Worm (Caenorhabditis elegans): ENCODE measurements around the gene F36A4.5.

F36A4.5 gene

DNA sequence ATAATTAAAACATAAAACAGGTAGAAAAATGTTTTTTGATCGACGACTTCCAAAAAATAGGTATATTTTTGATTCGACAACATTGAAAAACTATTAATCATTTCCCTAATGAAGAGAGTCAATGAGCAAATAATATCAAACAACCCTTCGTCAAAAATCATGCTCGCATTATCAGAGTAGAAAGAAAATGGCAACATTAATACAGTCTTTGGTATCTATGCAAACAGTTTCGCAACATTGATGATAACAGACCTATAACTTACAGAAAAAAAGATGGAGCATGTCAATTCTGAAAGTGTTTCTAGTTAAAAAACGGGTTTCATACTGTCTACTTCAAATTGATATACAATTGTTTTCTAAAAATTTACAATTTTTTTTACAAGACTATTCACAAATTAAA lies 19.7 kb downstream of the F36A4.5 start:
- TF ChIP-seq npax-4 (tag; optimal IDR thresholded peaks at IDR 0.05) (no peak), elt-2 (tag; optimal IDR thresholded peaks at IDR 0.05) (peak; percentile 42)

DNA sequence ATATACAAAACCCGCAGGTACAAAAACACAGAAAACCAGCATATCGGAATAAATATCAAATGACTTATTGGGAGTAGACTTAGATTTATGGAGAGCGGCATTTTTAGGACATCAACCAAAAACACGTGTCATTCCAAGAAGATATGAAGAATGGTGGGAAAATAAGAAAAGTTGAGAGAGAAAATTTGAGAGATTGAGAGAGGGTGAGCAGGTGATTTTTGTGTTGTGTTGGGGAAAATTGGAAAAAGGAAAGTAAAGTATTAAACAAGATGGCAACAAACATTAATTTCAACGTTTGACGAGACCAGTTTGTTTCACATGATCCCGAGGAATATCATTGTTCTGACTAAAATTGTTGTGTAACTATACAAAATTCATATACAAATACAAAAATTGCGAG lies 23.0 kb downstream of the F36A4.5 start, which contains the start of gene srv-4:
Gene srv-4, minus strand, starts transcription at position 101 of the 400 bp plus-strand sequence.
- TF ChIP-seq nfya-1 (tag; optimal IDR thresholded peaks at IDR 0.05), result no peak
- no peak for TF ChIP-seq odd-2 (tag; optimal IDR thresholded peaks at IDR 0.05)
- no peak for TF ChIP-seq dmd-4 (tag; optimal IDR thresholded peaks at IDR 0.05; ENCODE audit: borderline replicate concordance)
- TF ChIP-seq unc-42 (tag; optimal IDR thresholded peaks at IDR 0.05), result no peak
- TF ChIP-seq tbx-2 (tag; optimal IDR thresholded peaks at IDR 0.05), result no peak
- TF ChIP-seq pha-4 (tag; optimal IDR thresholded peaks at IDR 0.05), result no peak
- TF ChIP-seq pax-1 (tag; optimal IDR thresholded peaks at IDR 0.05), result no peak
- no peak for TF ChIP-seq nhr-232 (tag; optimal IDR thresholded peaks at IDR 0.05)
- TF ChIP-seq lin-11 (tag; optimal IDR thresholded peaks at IDR 0.05), result no peak

DNA sequence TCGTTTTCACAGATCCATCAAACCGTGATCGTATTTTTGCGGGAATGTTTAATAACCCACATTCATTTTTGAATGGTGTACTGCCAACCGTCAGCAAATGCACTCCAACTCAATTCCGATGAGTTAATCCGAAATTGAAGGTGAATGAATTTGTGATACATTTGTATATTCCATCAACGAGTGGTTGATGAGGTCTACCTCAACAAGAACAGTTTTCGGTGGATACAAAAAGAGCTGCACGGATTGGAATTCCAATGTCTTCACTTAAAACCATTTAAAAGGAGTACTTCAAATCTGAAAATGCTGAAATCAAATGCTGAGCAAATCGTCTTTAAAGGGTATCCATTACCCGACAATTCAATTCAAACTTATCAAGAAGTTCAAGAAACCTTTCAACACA lies 23.9 kb downstream of the F36A4.5 start, which contains the start of gene F15E6.5:
Gene F15E6.5, plus strand, starts transcription at position 301 of the 400 bp plus-strand sequence.
- no peak for TF ChIP-seq tbx-2 (tag; optimal IDR thresholded peaks at IDR 0.05)
- no peak for TF ChIP-seq lim-6 (tag; optimal IDR thresholded peaks at IDR 0.05)
- no peak for TF ChIP-seq pat-9 (tag; optimal IDR thresholded peaks at IDR 0.05)
- no peak for TF ChIP-seq ttx-3 (tag; optimal IDR thresholded peaks at IDR 0.05)
- TF ChIP-seq eyg-1 (tag; optimal IDR thresholded peaks at IDR 0.05), result no peak
- no peak for TF ChIP-seq ahr-1 (tag; optimal IDR thresholded peaks at IDR 0.05)
- TF ChIP-seq K02D7.2 (tag; optimal IDR thresholded peaks at IDR 0.05), result no peak
- TF ChIP-seq npax-4 (tag; optimal IDR thresholded peaks at IDR 0.05), result no peak
- no peak for TF ChIP-seq unc-42 (tag; optimal IDR thresholded peaks at IDR 0.05)
- TF ChIP-seq sdc-2 (tag; optimal IDR thresholded peaks at IDR 0.05), result no peak

DNA sequence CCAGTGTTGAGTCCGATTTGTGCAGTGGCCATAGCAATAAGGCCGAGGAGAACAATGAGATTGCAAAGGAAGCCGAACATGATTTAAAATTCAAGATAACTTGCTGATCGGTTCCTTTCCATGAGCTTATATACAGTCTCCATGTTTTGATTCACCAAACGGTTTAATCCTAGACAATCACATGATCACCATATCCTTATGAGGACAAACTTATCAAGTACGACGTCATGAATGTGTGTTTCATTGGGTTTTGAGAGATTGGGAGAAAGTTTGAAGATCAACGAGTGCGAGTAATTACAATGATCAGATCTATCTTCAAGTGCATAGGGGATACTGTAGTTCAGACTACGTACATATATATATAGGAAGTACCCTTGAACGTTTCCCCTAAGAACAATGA lies 25.1 kb downstream of the F36A4.5 start, which contains the start of gene dct-7:
Gene dct-7, minus strand, starts transcription at position 101 of the 400 bp plus-strand sequence.
- no peak for TF ChIP-seq ceh-2 (tag; optimal IDR thresholded peaks at IDR 0.05)
- TF ChIP-seq hlh-8 (tag; optimal IDR thresholded peaks at IDR 0.05), result no peak
- TF ChIP-seq Y22D7AL.16 (tag; optimal IDR thresholded peaks at IDR 0.05), result no peak
- TF ChIP-seq ceh-18 (tag; optimal IDR thresholded peaks at IDR 0.05), result no peak
- no peak for TF ChIP-seq ceh-22 (tag; optimal IDR thresholded peaks at IDR 0.05)
- TF ChIP-seq lim-6 (tag; optimal IDR thresholded peaks at IDR 0.05), result no peak
- no peak for TF ChIP-seq nfya-1 (tag; optimal IDR thresholded peaks at IDR 0.05)
- no peak for TF ChIP-seq che-1 (tag; optimal IDR thresholded peaks at IDR 0.05)
- no peak for TF ChIP-seq eyg-1 (tag; optimal IDR thresholded peaks at IDR 0.05)

DNA sequence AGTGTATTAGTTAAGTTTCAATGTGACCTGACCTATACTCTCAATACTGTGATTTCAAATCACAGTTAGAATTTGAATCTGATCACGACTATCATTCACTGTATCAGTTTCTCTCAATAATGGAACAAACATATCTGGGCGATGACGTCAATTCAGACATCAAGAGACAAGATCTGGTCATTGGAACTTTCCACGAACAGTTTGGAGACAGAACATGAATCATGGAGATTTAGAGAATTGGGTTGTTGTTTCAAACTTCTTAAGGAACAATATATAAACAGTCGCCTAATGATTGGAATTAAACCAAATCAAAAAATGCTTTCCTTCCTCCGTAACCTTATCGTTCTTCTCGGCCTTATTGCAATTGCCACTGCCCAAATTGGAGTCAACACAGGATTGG lies 25.9 kb downstream of the F36A4.5 start, which contains the start of gene F15E6.4:
Gene F15E6.4, plus strand, starts transcription at position 301 of the 400 bp plus-strand sequence.
- no peak for TF ChIP-seq ceh-2 (tag; optimal IDR thresholded peaks at IDR 0.05)
- no peak for TF ChIP-seq zip-5 (tag; optimal IDR thresholded peaks at IDR 0.05)
- TF ChIP-seq nhr-11 (tag; optimal IDR thresholded peaks at IDR 0.05), result no peak
- no peak for TF ChIP-seq unc-55 (GFP tag; optimal IDR thresholded peaks at IDR 0.05)
- no peak for TF ChIP-seq C08G9.2 (tag; optimal IDR thresholded peaks at IDR 0.05)
- TF ChIP-seq hlh-8 (tag; optimal IDR thresholded peaks at IDR 0.05), result no peak
- no peak for TF ChIP-seq ceh-22 (tag; optimal IDR thresholded peaks at IDR 0.05)
- TF ChIP-seq ztf-16 (tag; optimal IDR thresholded peaks at IDR 0.05), result no peak
- no peak for TF ChIP-seq K09A11.1 (tag; optimal IDR thresholded peaks at IDR 0.05; ENCODE audit: insufficient read depth)
- TF ChIP-seq C38D4.7 (GFP tag; optimal IDR thresholded peaks at IDR 0.05), result no peak
- TF ChIP-seq ceh-6 (GFP tag; optimal IDR thresholded peaks at IDR 0.05), result no peak
- no peak for TF ChIP-seq ceh-19 (GFP tag; optimal IDR thresholded peaks at IDR 0.05)
- no peak for TF ChIP-seq Y22D7AL.16 (tag; optimal IDR thresholded peaks at IDR 0.05)
- no peak for TF ChIP-seq sdc-2 (tag; optimal IDR thresholded peaks at IDR 0.05)
- no peak for TF ChIP-seq unc-42 (tag; optimal IDR thresholded peaks at IDR 0.05)
- no peak for TF ChIP-seq sox-2 (GFP tag; IDR thresholded peaks at IDR 0.05)
- no peak for TF ChIP-seq che-1 (tag; optimal IDR thresholded peaks at IDR 0.05)

All from whole organism, late embryonic.